Fruit fly (Drosophila melanogaster) whole organism, embryonic: ENCODE results near the gene RpS30.

ENCODE experiments used
- Ada2b ChIP-seq: fragments of 200-800 bp; sonication (Bioruptor generic); IDR thresholded peaks from 2 replicates; pipeline ENCODE4 v1.3.6; 2022; ENCODE audit warnings: missing biosample characterization, missing genetic modification characterization
- BEAF-32 ChIP-seq: fragments of 200-800 bp; sonication (Bioruptor generic); optimal IDR thresholded peaks from 3 replicates; lab custom pipeline; 2017; ENCODE audit warnings: missing biosample characterization, missing genetic modification characterization, mild to moderate bottlenecking, moderate library complexity, missing genetic modification reagents
- CG10274 ChIP-seq: fragments of 200-800 bp; sonication (Bioruptor generic); optimal IDR thresholded peaks from 3 replicates; lab custom pipeline; 2017; ENCODE audit warnings: missing biosample characterization, mild to moderate bottlenecking, missing genetic modification characterization
- CG10959 ChIP-seq: fragments of 200-800 bp; sonication (Bioruptor generic); IDR thresholded peaks from 2 replicates; pipeline ENCODE4 v1.3.6; 2022; ENCODE audit warnings: missing biosample characterization, missing genetic modification characterization
- CG11247 ChIP-seq: fragments of 200-800 bp; sonication (Bioruptor generic); IDR thresholded peaks from 2 replicates; pipeline ENCODE4 v1.3.6; 2022; ENCODE audit warnings: missing biosample characterization, missing genetic modification characterization
- CG11560 ChIP-seq: fragments of 200-800 bp; sonication (Bioruptor generic); IDR thresholded peaks from 3 replicates; pipeline ENCODE4 v1.3.6; 2022; ENCODE audit warnings: missing biosample characterization, missing genetic modification characterization
- CG12155 ChIP-seq: fragments of 200-800 bp; sonication (Bioruptor generic); optimal IDR thresholded peaks from 3 replicates; lab custom pipeline; 2016; ENCODE audit warnings: missing biosample characterization, missing genetic modification characterization
- CG12236 ChIP-seq: fragments of 200-800 bp; sonication (Bioruptor generic); optimal IDR thresholded peaks from 2 replicates; lab custom pipeline; 2016; ENCODE audit warnings: missing biosample characterization, missing genetic modification characterization
- CG13123 ChIP-seq: fragments of 200-800 bp; sonication (Bioruptor generic); optimal IDR thresholded peaks from 2 replicates; lab custom pipeline; 2016; ENCODE audit warnings: missing biosample characterization, missing genetic modification characterization
- CG13296 ChIP-seq: fragments of 200-800 bp; sonication (Bioruptor generic); optimal IDR thresholded peaks from 3 replicates; lab custom pipeline; 2018; ENCODE audit warnings: missing biosample characterization, mild to moderate bottlenecking, missing genetic modification characterization
- CG14050 ChIP-seq: fragments of 200-800 bp; sonication (Bioruptor generic); IDR thresholded peaks from 3 replicates; pipeline ENCODE4 v1.3.6; 2022; ENCODE audit warnings: missing biosample characterization, missing genetic modification characterization
- CG14710 ChIP-seq: fragments of 200-800 bp; sonication (Bioruptor generic); optimal IDR thresholded peaks from 3 replicates; lab custom pipeline; 2019; ENCODE audit warnings: missing biosample characterization, mild to moderate bottlenecking, missing genetic modification characterization, moderate library complexity
- CG1602 ChIP-seq: fragments of 200-800 bp; sonication (Bioruptor generic); optimal IDR thresholded peaks from 3 replicates; lab custom pipeline; 2016; ENCODE audit warnings: missing biosample characterization, missing genetic modification characterization
- CG16779 ChIP-seq: fragments of 200-800 bp; sonication (Bioruptor generic); IDR thresholded peaks from 2 replicates; pipeline ENCODE4 v1.3.6; 2022; ENCODE audit warnings: missing biosample characterization, missing genetic modification characterization
- CG17328 ChIP-seq: fragments of 200-800 bp; sonication (Bioruptor generic); IDR thresholded peaks from 2 replicates; pipeline ENCODE4 v1.3.6; 2022; ENCODE audit warnings: missing biosample characterization, missing genetic modification characterization
- CG17361 ChIP-seq: fragments of 200-800 bp; sonication (Bioruptor generic); IDR thresholded peaks from 3 replicates; pipeline ENCODE4 v1.3.6; 2022; ENCODE audit warnings: missing biosample characterization, missing genetic modification characterization
- CG17568 ChIP-seq: fragments of 200-800 bp; sonication (Bioruptor generic); optimal IDR thresholded peaks from 2 replicates; lab custom pipeline; 2018; ENCODE audit warnings: missing biosample characterization, mild to moderate bottlenecking, missing genetic modification characterization, moderate library complexity
- CG18764 ChIP-seq: fragments of 200-800 bp; sonication (Bioruptor generic); optimal IDR thresholded peaks from 3 replicates; lab custom pipeline; 2016; ENCODE audit warnings: missing biosample characterization, missing genetic modification characterization
- CG31388 ChIP-seq: fragments of 200-800 bp; sonication (Bioruptor generic); optimal IDR thresholded peaks from 2 replicates; lab custom pipeline; 2016; ENCODE audit warnings: missing biosample characterization, missing genetic modification characterization
- CG3407 ChIP-seq: fragments of 200-800 bp; sonication (Bioruptor generic); optimal IDR thresholded peaks from 2 replicates; lab custom pipeline; 2018; ENCODE audit warnings: missing biosample characterization, mild to moderate bottlenecking, missing genetic modification characterization
- CG3838 ChIP-seq: fragments of 200-800 bp; sonication (Bioruptor generic); optimal IDR thresholded peaks from 3 replicates; lab custom pipeline; 2016; ENCODE audit warnings: missing biosample characterization, missing genetic modification characterization
- CG7372 ChIP-seq: fragments of 200-800 bp; sonication (Bioruptor generic); IDR thresholded peaks from 2 replicates; pipeline ENCODE4 v1.3.6; 2022; ENCODE audit warnings: missing biosample characterization, missing genetic modification characterization
- CG8281 ChIP-seq: fragments of 200-800 bp; sonication (Bioruptor generic); optimal IDR thresholded peaks from 2 replicates; lab custom pipeline; 2018; ENCODE audit warnings: missing biosample characterization, mild to moderate bottlenecking, missing genetic modification characterization, moderate library complexity
- CG8290 ChIP-seq, 3 experiments: fragments of 200-800 bp; sonication (Bioruptor generic); optimal IDR thresholded peaks; 2 replicates each; lab custom pipeline; 2016 to 2019; ENCODE audit warnings: missing biosample characterization in 3 of 3, missing genetic modification characterization in 3 of 3, mild to moderate bottlenecking in 2 of 3, moderate library complexity in 1 of 3
- CrebB ChIP-seq: fragments of 200-800 bp; sonication (Bioruptor generic); optimal IDR thresholded peaks from 3 replicates; lab custom pipeline; 2018; ENCODE audit warnings: missing biosample characterization, mild to moderate bottlenecking, missing genetic modification characterization
- Dfd ChIP-seq, 2 experiments: fragments of >200 bp; optimal IDR thresholded peaks; 2 replicates each; lab custom pipeline; 2017; ENCODE audit warnings: missing biosample characterization in 2 of 2, missing genetic modification characterization in 2 of 2
- ERR ChIP-seq: fragments of 200-800 bp; sonication (Bioruptor generic); optimal IDR thresholded peaks from 2 replicates; lab custom pipeline; 2016; ENCODE audit warnings: missing biosample characterization, missing genetic modification characterization
- Hr39 ChIP-seq: fragments of >200 bp; optimal IDR thresholded peaks from 2 replicates; lab custom pipeline; 2017
- Hr51 ChIP-seq, 2 experiments: fragments of 200-800 bp; sonication (Bioruptor generic); optimal IDR thresholded peaks; 2 replicates in 1 of 2; 3 replicates in 1 of 2; lab custom pipeline; 2016 to 2018; ENCODE audit warnings: missing biosample characterization in 2 of 2, missing genetic modification characterization in 2 of 2, mild to moderate bottlenecking in 1 of 2, moderate library complexity in 1 of 2
- MBD-R2 ChIP-seq: fragments of 200-800 bp; sonication (Bioruptor generic); IDR thresholded peaks from 2 replicates; pipeline ENCODE4 v1.3.6; 2022; ENCODE audit warnings: missing biosample characterization, missing genetic modification characterization
- MESR4 ChIP-seq: fragments of 200-800 bp; sonication (Bioruptor generic); optimal IDR thresholded peaks from 2 replicates; lab custom pipeline; 2018; ENCODE audit warnings: missing biosample characterization, mild to moderate bottlenecking, missing genetic modification characterization, moderate library complexity
- MTF-1 ChIP-seq: fragments of 200-800 bp; sonication (Bioruptor generic); optimal IDR thresholded peaks from 2 replicates; lab custom pipeline; 2018; ENCODE audit warnings: missing biosample characterization, mild to moderate bottlenecking, missing genetic modification characterization, borderline replicate concordance
- Max ChIP-seq: fragments of 200-800 bp; sonication (Bioruptor generic); optimal IDR thresholded peaks from 2 replicates; lab custom pipeline; 2016; ENCODE audit warnings: missing biosample characterization, mild to moderate bottlenecking, missing genetic modification characterization
- Med ChIP-seq: fragments of 200-800 bp; sonication (Bioruptor generic); peaks from one replicate; lab custom pipeline; 2016; ENCODE audit warnings: missing biosample characterization, missing genetic modification characterization, mild to moderate bottlenecking, inconsistent platforms, moderate library complexity
- Meics ChIP-seq: fragments of 200-800 bp; sonication (Bioruptor generic); optimal IDR thresholded peaks from 2 replicates; lab custom pipeline; 2017; ENCODE audit warnings: missing biosample characterization, mild to moderate bottlenecking, missing genetic modification characterization
- Sry-β ChIP-seq: fragments of 200-800 bp; sonication (Bioruptor generic); optimal IDR thresholded peaks from 2 replicates; lab custom pipeline; 2018; ENCODE audit warnings: missing biosample characterization, mild to moderate bottlenecking, missing genetic modification characterization, moderate library complexity
- Xbp1 ChIP-seq: fragments of 200-800 bp; sonication (Bioruptor generic); optimal IDR thresholded peaks from 3 replicates; lab custom pipeline; 2016; ENCODE audit warnings: missing biosample characterization, mild to moderate bottlenecking, missing genetic modification characterization
- corto ChIP-seq: fragments of 200-800 bp; sonication (Bioruptor generic); optimal IDR thresholded peaks from 2 replicates; lab custom pipeline; 2016; ENCODE audit warnings: missing biosample characterization, mild to moderate bottlenecking, missing genetic modification characterization, moderate library complexity
- crol ChIP-seq: fragments of 200-800 bp; sonication (Bioruptor generic); IDR thresholded peaks from 2 replicates; pipeline ENCODE4 v1.3.6; 2022; ENCODE audit warnings: missing biosample characterization, missing genetic modification characterization
- exex ChIP-seq: fragments of 200-800 bp; sonication (Bioruptor generic); optimal IDR thresholded peaks from 4 replicates; lab custom pipeline; 2018; ENCODE audit warnings: missing biosample characterization, mild to moderate bottlenecking, missing genetic modification characterization, moderate library complexity
- gsb ChIP-seq: fragments of 200-800 bp; sonication (Bioruptor generic); IDR thresholded peaks from 2 replicates; pipeline ENCODE4 v1.3.6; 2022; ENCODE audit warnings: missing biosample characterization, missing genetic modification characterization
- gt ChIP-seq: fragments of 200-800 bp; sonication (Bioruptor generic); IDR thresholded peaks from 2 replicates; pipeline ENCODE4 v1.3.6; 2022; ENCODE audit warnings: missing biosample characterization, missing genetic modification characterization
- hth ChIP-seq: fragments of >200 bp; optimal IDR thresholded peaks from 2 replicates; lab custom pipeline; 2017; ENCODE audit warnings: inconsistent platforms
- insv ChIP-seq, 2 experiments: fragments of 200-800 bp; sonication (Bioruptor generic); optimal IDR thresholded peaks; 3 replicates each; lab custom pipeline; 2016 to 2018; ENCODE audit warnings: missing biosample characterization in 2 of 2, missing genetic modification characterization in 2 of 2
- pros ChIP-seq: fragments of 200-800 bp; sonication (Bioruptor generic); optimal IDR thresholded peaks from 3 replicates; lab custom pipeline; 2019; ENCODE audit warnings: missing biosample characterization, mild to moderate bottlenecking, missing genetic modification characterization, moderate library complexity
- sqz ChIP-seq: fragments of 200-800 bp; sonication (Bioruptor generic); optimal IDR thresholded peaks from 3 replicates; lab custom pipeline; 2018; ENCODE audit warnings: missing biosample characterization, mild to moderate bottlenecking, missing genetic modification characterization
- toy ChIP-seq: fragments of 200-800 bp; sonication (Bioruptor generic); IDR thresholded peaks from 2 replicates; pipeline ENCODE4 v1.3.6; 2022; ENCODE audit warnings: missing biosample characterization, missing genetic modification characterization
- tx ChIP-seq: fragments of 200-800 bp; sonication (Bioruptor generic); optimal IDR thresholded peaks from 2 replicates; lab custom pipeline; 2016; ENCODE audit warnings: missing biosample characterization, missing genetic modification characterization
- unc-4 ChIP-seq: fragments of 200-800 bp; sonication (Bioruptor generic); IDR thresholded peaks from 2 replicates; pipeline ENCODE4 v1.3.6; 2022; ENCODE audit warnings: missing biosample characterization, missing genetic modification characterization; ENCODE audit not compliant: partially characterized antibody
- z ChIP-seq: fragments of 200-800 bp; sonication (Bioruptor generic); IDR thresholded peaks from 3 replicates; pipeline ENCODE4 v1.3.6; 2022; ENCODE audit warnings: missing biosample characterization, missing genetic modification characterization
- zen ChIP-seq: fragments of 200-800 bp; sonication (Bioruptor generic); optimal IDR thresholded peaks from 3 replicates; lab custom pipeline; 2018; ENCODE audit warnings: missing biosample characterization, mild to moderate bottlenecking, missing genetic modification characterization, moderate library complexity

The RpS30 gene

DNA sequence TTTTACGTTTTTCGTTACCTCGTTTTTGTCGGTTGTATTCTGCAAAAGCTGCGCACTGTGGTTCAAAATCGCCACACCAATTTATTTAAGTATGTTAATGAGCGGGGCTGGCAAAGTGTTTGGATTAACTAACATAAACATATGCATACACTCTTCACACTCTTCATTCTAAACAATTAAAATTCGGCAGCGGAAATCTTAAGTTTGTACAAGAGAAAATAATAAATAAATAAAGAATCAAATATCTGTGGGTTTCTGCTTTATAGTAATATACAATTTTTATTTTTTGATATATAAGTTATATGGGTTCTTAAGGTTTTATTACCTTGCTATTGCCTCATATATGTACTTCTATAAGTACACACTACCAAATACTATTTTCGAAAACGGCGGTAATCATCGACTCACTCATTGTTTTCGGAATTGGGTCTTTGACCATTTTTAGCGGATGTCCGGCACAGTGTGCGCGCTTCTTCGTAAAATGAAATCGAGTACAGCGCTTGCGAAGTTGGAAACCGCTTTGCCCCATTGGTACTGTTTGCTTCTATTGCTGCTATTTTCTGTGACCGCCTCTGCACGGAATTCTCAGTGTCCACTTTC, 14.0 kb upstream of the RpS30 start (continued):
- no peak for TF ChIP-seq CG17568 (GFP tag; lab: Kevin White, UChicago)
- no peak for TF ChIP-seq CG17328 (GFP tag; lab: Robert Waterston, UW)
- no peak for TF ChIP-seq CG18764 (GFP tag; lab: Kevin White, UChicago)
- TF ChIP-seq Xbp1 (GFP tag; lab: Kevin White, UChicago) = no peak
- no peak for TF ChIP-seq insv (GFP tag; optimal IDR thresholded peaks at IDR 0.05; lab: Kevin White, UChicago)
- no peak for TF ChIP-seq CG1602 (GFP tag; lab: Kevin White, UChicago)
- TF ChIP-seq CrebB (tag; lab: Kevin White, UChicago) = no peak
- TF ChIP-seq MTF-1 = no peak
- no peak for TF ChIP-seq zen (tag; lab: Kevin White, UChicago)
- no peak for TF ChIP-seq pros (GFP tag; lab: Kevin White, UChicago)
- peak; percentile 5 for TF ChIP-seq CG13296 (GFP tag; lab: Kevin White, UChicago)
- TF ChIP-seq MBD-R2 = no peak
- TF ChIP-seq CG7372 = no peak
- TF ChIP-seq gt (GFP tag; lab: Robert Waterston, UW) = no peak
- TF ChIP-seq CG12236 (GFP tag; lab: Kevin White, UChicago) = no peak
- peak in 1 of 2 experiments; percentile 51 for TF ChIP-seq Hr51 (GFP tag; optimal IDR thresholded peaks at IDR 0.05; lab: Kevin White, UChicago)
- TF ChIP-seq MESR4 (GFP tag; lab: Kevin White, UChicago) = no peak
- no peak for TF ChIP-seq z (GFP tag; lab: Robert Waterston, UW)
- TF ChIP-seq CG10959 = no peak
- TF ChIP-seq hth = no peak
- TF ChIP-seq CG3407 (GFP tag; lab: Kevin White, UChicago) = no peak
- no peak for TF ChIP-seq CG16779 (GFP tag; lab: Robert Waterston, UW)
- TF ChIP-seq CG8281 (tag; lab: Kevin White, UChicago) = no peak
- TF ChIP-seq Meics (GFP tag; lab: Kevin White, UChicago) = peak; percentile 52
- no peak for TF ChIP-seq CG31388 (GFP tag; lab: Kevin White, UChicago)
- no peak for TF ChIP-seq CG14050 (GFP tag; lab: Robert Waterston, UW)
- TF ChIP-seq CG17361 (GFP tag; lab: Robert Waterston, UW) = 0 out of 3 replicates have a peak, but pooled peaks have one; percentile 18
- no peak for TF ChIP-seq sqz (GFP tag; lab: Kevin White, UChicago)
- no peak for TF ChIP-seq CG12155 (GFP tag; lab: Kevin White, UChicago)
- no peak for TF ChIP-seq tx (GFP tag; lab: Kevin White, UChicago)
- no peak for TF ChIP-seq Dfd (GFP tag; optimal IDR thresholded peaks at IDR 0.05; lab: Kevin White, UChicago)
- no peak for TF ChIP-seq Max (GFP tag; lab: Kevin White, UChicago)
- TF ChIP-seq Hr39 (lab: Kevin White, UChicago) = no peak
- no peak for TF ChIP-seq CG10274 (GFP tag; lab: Kevin White, UChicago)
- no peak for TF ChIP-seq corto (GFP tag; lab: Kevin White, UChicago)
- no peak for TF ChIP-seq CG8290 (GFP tag; optimal IDR thresholded peaks at IDR 0.05; lab: Kevin White, UChicago)
- no peak for TF ChIP-seq CG8290 (tag; optimal IDR thresholded peaks at IDR 0.05; lab: Kevin White, UChicago)
- no peak for TF ChIP-seq ERR (GFP tag; lab: Kevin White, UChicago)
- TF ChIP-seq CG13123 (GFP tag; lab: Kevin White, UChicago) = no peak
- no peak for TF ChIP-seq CG11247
- no peak for TF ChIP-seq crol
- no peak for TF ChIP-seq unc-4 (GFP tag; lab: Robert Waterston, UW)
- no peak for TF ChIP-seq toy (GFP tag; lab: Robert Waterston, UW)
- no peak for TF ChIP-seq CG11560 (tag; lab: Robert Waterston, UW)
- TF ChIP-seq BEAF-32 = no peak
- no peak for TF ChIP-seq exex (tag; lab: Kevin White, UChicago)
- TF ChIP-seq CG3838 (GFP tag; lab: Kevin White, UChicago) = no peak
- no peak for TF ChIP-seq Ada2b (GFP tag; lab: Robert Waterston, UW)
- TF ChIP-seq Med (GFP tag; lab: Kevin White, UChicago) = peak; percentile 35
- no peak for TF ChIP-seq gsb (GFP tag; lab: Robert Waterston, UW)
- TF ChIP-seq Sry-β = no peak
- TF ChIP-seq CG14710 = no peak
